Fruit fly (Drosophila melanogaster) whole organism, embryonic: Measurements from ENCODE around the gene Rbbp5.

Source experiments
- B-H1 ChIP-seq: fragments of 200-800 bp; sonication (Bioruptor generic); IDR thresholded peaks from 3 replicates; pipeline ENCODE4 v1.3.6; 2022; ENCODE audit warnings: missing biosample characterization, missing genetic modification characterization
- CG10462 ChIP-seq: fragments of 200-800 bp; sonication (Bioruptor generic); optimal IDR thresholded peaks from 2 replicates; lab custom pipeline; 2016; ENCODE audit warnings: missing biosample characterization, missing genetic modification characterization
- CG11696 ChIP-seq: fragments of 200-800 bp; sonication (Bioruptor generic); IDR thresholded peaks from 2 replicates; pipeline ENCODE4 v1.3.6; 2022; ENCODE audit warnings: missing biosample characterization, missing genetic modification characterization
- CG12155 ChIP-seq: fragments of 200-800 bp; sonication (Bioruptor generic); optimal IDR thresholded peaks from 3 replicates; lab custom pipeline; 2016; ENCODE audit warnings: missing biosample characterization, missing genetic modification characterization
- CG13624 ChIP-seq: fragments of 200-800 bp; sonication (Bioruptor generic); optimal IDR thresholded peaks from 2 replicates; lab custom pipeline; 2016; ENCODE audit warnings: missing biosample characterization, missing genetic modification characterization
- CG16813 ChIP-seq: fragments of 200-800 bp; sonication (Bioruptor generic); IDR thresholded peaks from 3 replicates; pipeline ENCODE4 v1.3.6; 2022; ENCODE audit warnings: missing biosample characterization, missing genetic modification characterization; ENCODE audit not compliant: partially characterized antibody
- CG2202 ChIP-seq: fragments of 200-800 bp; sonication (Bioruptor generic); optimal IDR thresholded peaks from 2 replicates; lab custom pipeline; 2018; ENCODE audit warnings: missing biosample characterization, mild to moderate bottlenecking, missing genetic modification characterization
- CG31224 ChIP-seq: fragments of 200-800 bp; sonication (Bioruptor generic); IDR thresholded peaks from 2 replicates; pipeline ENCODE4 v1.3.6; 2022; ENCODE audit warnings: missing biosample characterization, missing genetic modification characterization
- CG31388 ChIP-seq: fragments of 200-800 bp; sonication (Bioruptor generic); optimal IDR thresholded peaks from 2 replicates; lab custom pipeline; 2016; ENCODE audit warnings: missing biosample characterization, missing genetic modification characterization
- CG3281 ChIP-seq: fragments of 200-800 bp; sonication (Bioruptor generic); optimal IDR thresholded peaks from 3 replicates; lab custom pipeline; 2017; ENCODE audit warnings: missing biosample characterization, mild to moderate bottlenecking, missing genetic modification characterization
- CG33213 ChIP-seq: fragments of 200-800 bp; sonication (Bioruptor generic); optimal IDR thresholded peaks from 3 replicates; lab custom pipeline; 2016; ENCODE audit warnings: missing biosample characterization, missing genetic modification characterization
- CG3726 ChIP-seq: fragments of 200-800 bp; sonication (Bioruptor generic); IDR thresholded peaks from 3 replicates; pipeline ENCODE4, ENCODE4 v1.3.6; 2022; ENCODE audit warnings: missing biosample characterization, missing genetic modification characterization
- CG4424 ChIP-seq: fragments of 200-800 bp; sonication (Bioruptor generic); optimal IDR thresholded peaks from 3 replicates; lab custom pipeline; 2016; ENCODE audit warnings: missing biosample characterization, missing genetic modification characterization
- CG5953 ChIP-seq: fragments of 200-800 bp; sonication (Bioruptor generic); IDR thresholded peaks from 2 replicates; pipeline ENCODE4 v1.3.6; 2022; ENCODE audit warnings: missing biosample characterization, missing genetic modification characterization
- CG6654 ChIP-seq: fragments of 200-800 bp; sonication (Bioruptor generic); optimal IDR thresholded peaks from 2 replicates; lab custom pipeline; 2017; ENCODE audit warnings: missing biosample characterization, mild to moderate bottlenecking, missing genetic modification characterization
- CG6683 ChIP-seq: fragments of 200-800 bp; sonication (Bioruptor generic); optimal IDR thresholded peaks from 2 replicates; lab custom pipeline; 2017; ENCODE audit warnings: missing biosample characterization, mild to moderate bottlenecking, missing genetic modification characterization, missing genetic modification reagents
- CG6854 ChIP-seq: fragments of 200-800 bp; sonication (Bioruptor generic); optimal IDR thresholded peaks from 3 replicates; lab custom pipeline; 2017; ENCODE audit warnings: missing biosample characterization, mild to moderate bottlenecking, missing genetic modification characterization
- CG7745 ChIP-seq: fragments of 200-800 bp; sonication (Bioruptor generic); optimal IDR thresholded peaks from 2 replicates; lab custom pipeline; 2018; ENCODE audit warnings: missing biosample characterization, mild to moderate bottlenecking, missing genetic modification characterization, moderate library complexity
- CG8765 ChIP-seq: fragments of 200-800 bp; sonication (Bioruptor generic); IDR thresholded peaks from 2 replicates; pipeline ENCODE4 v1.3.6; 2022; ENCODE audit warnings: missing biosample characterization, missing genetic modification characterization
- D ChIP-seq, 2 experiments: fragments of 200-800 bp in 1 of 2; fragments of >200 bp in 1 of 2; sonication (Bioruptor generic) in 1 of 2; optimal IDR thresholded peaks; 2 replicates in 1 of 2; 3 replicates in 1 of 2; lab custom pipeline; 2017; ENCODE audit warnings: mild to moderate bottlenecking in 1 of 2, missing biosample characterization in 1 of 2, missing genetic modification characterization in 1 of 2, missing genetic modification reagents in 1 of 2
- GATAe ChIP-seq: fragments of 200-800 bp; sonication (Bioruptor generic); conservative IDR thresholded peaks from 2 replicates; pipeline ENCODE4 v1.3.6; 2022; ENCODE audit warnings: missing biosample characterization, missing genetic modification characterization
- HLH54F ChIP-seq: fragments of 200-800 bp; sonication (Bioruptor generic); optimal IDR thresholded peaks from 3 replicates; lab custom pipeline; 2016; ENCODE audit warnings: missing biosample characterization, missing genetic modification characterization
- MESR4 ChIP-seq: fragments of 200-800 bp; sonication (Bioruptor generic); optimal IDR thresholded peaks from 2 replicates; lab custom pipeline; 2018; ENCODE audit warnings: missing biosample characterization, mild to moderate bottlenecking, missing genetic modification characterization, moderate library complexity
- PHDP ChIP-seq: fragments of 200-800 bp; sonication (Bioruptor generic); optimal IDR thresholded peaks from 3 replicates; lab custom pipeline; 2018; ENCODE audit warnings: missing biosample characterization, mild to moderate bottlenecking, missing genetic modification characterization, moderate library complexity
- Scr ChIP-seq: fragments of 200-800 bp; sonication (Bioruptor generic); IDR thresholded peaks from 2 replicates; pipeline ENCODE4 v1.3.6; 2022; ENCODE audit warnings: missing biosample characterization, missing genetic modification characterization; ENCODE audit not compliant: partially characterized antibody
- Ssrp ChIP-seq: fragments of 200-800 bp; sonication (Bioruptor generic); optimal IDR thresholded peaks from 2 replicates; lab custom pipeline; 2018; ENCODE audit warnings: missing biosample characterization, mild to moderate bottlenecking, missing genetic modification characterization, moderate library complexity
- Taf1 ChIP-seq: fragments of 200-800 bp; sonication (Bioruptor generic); IDR thresholded peaks from 2 replicates; pipeline ENCODE4 v1.3.6; 2022; ENCODE audit warnings: missing biosample characterization, missing genetic modification characterization
- Trl ChIP-seq, 3 experiments: fragments of >200 bp in 2 of 3; fragments of 200-800 bp in 1 of 3; sonication (Bioruptor generic) in 1 of 3; optimal IDR thresholded peaks; 2 replicates in 1 of 3; 3 replicates in 2 of 3; lab custom pipeline; 2016 to 2017; ENCODE audit warnings: missing biosample characterization in 1 of 3, missing genetic modification characterization in 1 of 3
- amos ChIP-seq: fragments of 200-800 bp; sonication (Bioruptor generic); IDR thresholded peaks from 2 replicates; pipeline ENCODE4 v1.3.6; 2022; ENCODE audit warnings: missing biosample characterization, missing genetic modification characterization; ENCODE audit not compliant: partially characterized antibody
- ap ChIP-seq: fragments of 200-800 bp; sonication (Bioruptor generic); IDR thresholded peaks from 2 replicates; pipeline ENCODE4 v1.3.6; 2022; ENCODE audit warnings: missing biosample characterization, missing genetic modification characterization
- cas ChIP-seq: fragments of 200-800 bp; sonication (Bioruptor generic); IDR thresholded peaks from 2 replicates; pipeline ENCODE4 v1.3.6; 2022; ENCODE audit warnings: missing biosample characterization, missing genetic modification characterization
- gcm ChIP-seq: fragments of 200-800 bp; sonication (Bioruptor generic); optimal IDR thresholded peaks from 2 replicates; lab custom pipeline; 2019; ENCODE audit warnings: missing biosample characterization, mild to moderate bottlenecking, missing genetic modification characterization, moderate library complexity
- gsb ChIP-seq: fragments of 200-800 bp; sonication (Bioruptor generic); IDR thresholded peaks from 2 replicates; pipeline ENCODE4 v1.3.6; 2022; ENCODE audit warnings: missing biosample characterization, missing genetic modification characterization
- h ChIP-seq: fragments of >200 bp; optimal IDR thresholded peaks from 2 replicates; lab custom pipeline; 2017
- jing ChIP-seq: fragments of 200-800 bp; sonication (Bioruptor generic); optimal IDR thresholded peaks from 2 replicates; lab custom pipeline; 2018; ENCODE audit warnings: missing biosample characterization, mild to moderate bottlenecking, missing genetic modification characterization
- kay ChIP-seq: fragments of 200-800 bp; sonication (Bioruptor generic); optimal IDR thresholded peaks from 2 replicates; lab custom pipeline; 2016; ENCODE audit warnings: missing biosample characterization, missing genetic modification characterization
- knrl ChIP-seq: fragments of 200-800 bp; sonication (Bioruptor generic); IDR thresholded peaks from 3 replicates; pipeline ENCODE4 v1.3.6; 2022; ENCODE audit warnings: missing biosample characterization, missing genetic modification characterization; ENCODE audit not compliant: partially characterized antibody
- lab ChIP-seq: fragments of 200-800 bp; sonication (Bioruptor generic); optimal IDR thresholded peaks from 3 replicates; lab custom pipeline; 2017; ENCODE audit warnings: missing biosample characterization, missing genetic modification characterization, mild to moderate bottlenecking, moderate library complexity, missing genetic modification reagents
- pb ChIP-seq: fragments of 200-800 bp; sonication (Bioruptor generic); optimal IDR thresholded peaks from 3 replicates; lab custom pipeline; 2016; ENCODE audit warnings: missing biosample characterization, missing genetic modification characterization
- peb ChIP-seq: fragments of 200-800 bp; sonication (Bioruptor generic); IDR thresholded peaks from 2 replicates; pipeline ENCODE4 v1.3.6; 2022; ENCODE audit warnings: missing biosample characterization, missing genetic modification characterization
- pfk ChIP-seq: fragments of 200-800 bp; sonication (Bioruptor generic); optimal IDR thresholded peaks from 2 replicates; lab custom pipeline; 2018; ENCODE audit warnings: missing biosample characterization, mild to moderate bottlenecking, missing genetic modification characterization, moderate library complexity
- phol ChIP-seq: fragments of 200-800 bp; sonication (Bioruptor generic); optimal IDR thresholded peaks from 3 replicates; lab custom pipeline; 2018; ENCODE audit warnings: missing biosample characterization, mild to moderate bottlenecking, missing genetic modification characterization, moderate library complexity
- prd ChIP-seq, 3 experiments: fragments of >200 bp in 2 of 3; fragments of 200-800 bp in 1 of 3; sonication (Bioruptor generic) in 1 of 3; optimal IDR thresholded peaks in 2 of 3; IDR thresholded peaks in 1 of 3; 2 replicates in 2 of 3; 3 replicates in 1 of 3; pipeline versions ENCODE4 v1.3.6 to Lab custom; 2017 to 2022; ENCODE audit warnings: missing biosample characterization in 1 of 3, missing genetic modification characterization in 1 of 3
- slp2 ChIP-seq: fragments of 200-800 bp; sonication (Bioruptor generic); optimal IDR thresholded peaks from 2 replicates; lab custom pipeline; 2016; ENCODE audit warnings: missing biosample characterization, missing genetic modification characterization
- so ChIP-seq: fragments of 200-800 bp; sonication (Bioruptor generic); IDR thresholded peaks from 3 replicates; pipeline ENCODE4 v1.3.6; 2022; ENCODE audit warnings: missing biosample characterization, missing genetic modification characterization
- twi ChIP-seq: fragments of 200-800 bp; optimal IDR thresholded peaks from 2 replicates; lab custom pipeline; 2019; ENCODE audit warnings: missing biosample characterization, mild to moderate bottlenecking, missing genetic modification characterization, moderate library complexity
- unpg ChIP-seq: fragments of 200-800 bp; sonication (Bioruptor generic); optimal IDR thresholded peaks from 3 replicates; lab custom pipeline; 2018; ENCODE audit warnings: missing biosample characterization, mild to moderate bottlenecking, missing genetic modification characterization, moderate library complexity
- wor ChIP-seq: fragments of 200-800 bp; sonication (Bioruptor generic); IDR thresholded peaks from 2 replicates; pipeline ENCODE4 v1.3.6; 2022; ENCODE audit warnings: missing biosample characterization, missing genetic modification characterization

Gene Rbbp5

dm6 chr3L:20302081-20302630 is 45.6 kb downstream of the Rbbp5 start, which contains the start of gene Pex23 (continued):
- TF ChIP-seq CG6683 (GFP tag; lab: Kevin White, UChicago) (peak; percentile 54), MESR4 (GFP tag; lab: Kevin White, UChicago) (peak; percentile 71), CG2202 (peak; percentile 49), CG12155 (peak; percentile 85), lab (GFP tag; lab: Kevin White, UChicago) (no peak), CG33213 (GFP tag; lab: Kevin White, UChicago) (peak; percentile 76), wor (GFP tag; lab: Robert Waterston, UW) (peak; percentile 60; the same call in 1 of the 2 replicates), PHDP (tag; lab: Kevin White, UChicago) (peak; percentile 71), CG6654 (GFP tag; lab: Kevin White, UChicago) (peak; percentile 9), h (lab: Kevin White, UChicago) (no peak), B-H1 (peak; percentile 72), pfk (no peak), ap (GFP tag; lab: Robert Waterston, UW) (peak; percentile 64), GATAe (no peak; the same call in 1 of the 2 replicates), CG11696 (GFP tag; lab: Robert Waterston, UW) (peak; percentile 20; the same call in 1 of the 2 replicates), Scr (GFP tag; lab: Robert Waterston, UW) (peak; percentile 99), unpg (GFP tag; lab: Kevin White, UChicago) (peak; percentile 73), slp2 (GFP tag; lab: Kevin White, UChicago) (peak; percentile 30), so (GFP tag; lab: Robert Waterston, UW) (peak; percentile 56; the same call in 1 of the 3 replicates), CG13624 (peak; percentile 65), kay (peak; percentile 73), CG5953 (GFP tag; lab: Robert Waterston, UW) (peak; percentile 83), CG6854 (no peak), CG3726 (GFP tag; lab: Robert Waterston, UW) (0 out of 3 replicates have a peak, but pooled peaks have one; percentile 53), CG10462 (GFP tag; lab: Kevin White, UChicago) (peak; percentile 64), gcm (GFP tag; lab: Kevin White, UChicago) (peak; percentile 77), Taf1 (GFP tag; lab: Robert Waterston, UW) (peak; percentile 59; the same call in 1 of the 2 replicates), peb (GFP tag; lab: Robert Waterston, UW) (peak; percentile 77), CG7745 (tag; lab: Kevin White, UChicago) (no peak), pb (no peak), Trl (optimal IDR thresholded peaks at IDR 0.05; lab: Kevin White, UChicago) (no peak), Trl (GFP tag; optimal IDR thresholded peaks at IDR 0.05; lab: Kevin White, UChicago) (peak; percentile 65), cas (peak; percentile 73), D (optimal IDR thresholded peaks at IDR 0.05; lab: Kevin White, UChicago) (no peak), D (GFP tag; optimal IDR thresholded peaks at IDR 0.05; lab: Kevin White, UChicago) (peak; percentile 60), phol (peak; percentile 89), prd (optimal IDR thresholded peaks at IDR 0.05; lab: Kevin White, UChicago) (no peak), prd (GFP tag; IDR thresholded peaks at IDR 0.05; lab: Robert Waterston, UW) (peak; percentile 90), amos (peak; percentile 96), CG31224 (GFP tag; lab: Robert Waterston, UW) (peak; percentile 67), CG8765 (GFP tag; lab: Robert Waterston, UW) (peak; percentile 81), gsb (GFP tag; lab: Robert Waterston, UW) (no peak), jing (GFP tag; lab: Kevin White, UChicago) (no peak), knrl (peak; percentile 99), Ssrp (tag; lab: Kevin White, UChicago) (peak; percentile 79), HLH54F (GFP tag; lab: Kevin White, UChicago) (peak; percentile 70), CG4424 (GFP tag; lab: Kevin White, UChicago) (peak; percentile 78), CG31388 (GFP tag; lab: Kevin White, UChicago) (peak; percentile 69), CG3281 (GFP tag; lab: Kevin White, UChicago) (peak; percentile 84), twi (tag; lab: Kevin White, UChicago) (peak; percentile 72), CG16813 (GFP tag; lab: Robert Waterston, UW) (peak; percentile 99)
